Worm (Caenorhabditis elegans): Measurements from ENCODE around the gene camt-1.

DNA sequence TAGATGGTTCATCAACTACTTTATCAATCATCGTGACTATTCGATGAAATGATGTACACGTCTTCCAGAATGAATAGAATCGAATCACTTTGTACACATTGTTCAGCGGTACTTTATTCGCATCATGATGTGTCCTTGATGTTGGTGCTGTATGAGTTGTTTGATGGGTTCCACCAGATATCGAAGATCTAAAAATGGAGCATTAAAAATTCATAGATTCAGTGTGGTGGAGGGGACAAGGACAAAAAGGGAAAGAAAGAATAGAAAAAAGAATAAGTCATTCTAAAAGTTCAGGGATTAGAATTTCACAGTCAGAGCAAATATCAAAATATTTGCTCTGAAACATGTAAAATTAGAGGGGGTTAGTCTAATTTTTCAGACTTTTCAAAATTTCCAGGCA lies 60.1 kb downstream of the camt-1 start:
- TF ChIP-seq W03F9.2 (tag; optimal IDR thresholded peaks at IDR 0.05) (no peak), him-1 (tag; optimal IDR thresholded peaks at IDR 0.05) (no peak), dao-5 (tag; optimal IDR thresholded peaks at IDR 0.05) (no peak)
